Worm (Caenorhabditis elegans): ENCODE results near the gene hpo-40.

hpo-40 gene

DNA sequence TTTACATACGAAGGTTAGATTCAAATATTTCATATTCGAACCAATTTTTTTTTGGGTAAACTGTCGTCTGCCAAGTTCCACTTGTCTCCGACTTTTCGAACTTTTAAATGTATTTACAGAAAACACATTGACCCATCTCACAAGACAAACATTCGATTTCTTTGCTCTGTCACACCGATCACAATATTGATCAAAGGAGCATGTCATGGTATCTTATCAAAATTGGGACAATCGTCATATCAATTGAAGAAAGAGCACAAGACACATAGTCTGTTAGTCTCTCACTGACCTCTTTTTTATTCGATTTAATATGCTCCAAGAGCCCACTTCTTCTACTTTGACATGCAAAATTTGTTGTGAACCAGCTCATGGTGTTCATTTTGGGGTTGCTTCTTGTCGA is 43.3 kb downstream of the hpo-40 start, which contains the start of gene nhr-232 (continued):
- TF ChIP-seq jun-1 (tag; optimal IDR thresholded peaks at IDR 0.05): no peak
- TF ChIP-seq daf-12 (tag; optimal IDR thresholded peaks at IDR 0.05): no peak
- no peak for TF ChIP-seq ZK337.2 (GFP tag; IDR thresholded peaks at IDR 0.05)
- no peak for TF ChIP-seq D1046.2 (GFP tag; IDR thresholded peaks at IDR 0.05)

ce11 chrV:10260460-10260859 is 47.7 kb downstream of the hpo-40 start, which contains the start of gene sri-18:
Gene sri-18, minus strand, starts transcription at chrV:10260560.
- TF ChIP-seq zip-11 (GFP tag; IDR thresholded peaks at IDR 0.05): no peak
- TF ChIP-seq nhr-77 (tag; optimal IDR thresholded peaks at IDR 0.05): no peak
- no peak for TF ChIP-seq nhr-111 (GFP tag; optimal IDR thresholded peaks at IDR 0.05)
- no peak for TF ChIP-seq arid-1 (GFP tag; conservative IDR thresholded peaks at IDR 0.05)
- TF ChIP-seq dmd-9 (GFP tag; IDR thresholded peaks at IDR 0.05): no peak
- no peak for TF ChIP-seq ZK337.2 (GFP tag; IDR thresholded peaks at IDR 0.05)
- TF ChIP-seq lim-7 (GFP tag; IDR thresholded peaks at IDR 0.05): no peak
- TF ChIP-seq madf-9 (GFP tag; conservative IDR thresholded peaks at IDR 0.05): no peak

- TF ChIP-seq ces-1 (GFP tag; optimal IDR thresholded peaks at IDR 0.05) (peak; percentile 73), zip-2 (tag; optimal IDR thresholded peaks at IDR 0.05) (no peak)
Measured at ce11 chrV:10265019-10265418, 52.3 kb downstream of the hpo-40 start.

Data from whole organism, L4 larva.